Worm (Caenorhabditis elegans) whole organism, L1 larva: Measurements from ENCODE around the gene ZK688.1.
A peak's percentile ranks its signal among the peaks of the same experiment; 100 is the strongest.

Experiments used
- Y116A8C.19 ChIP-seq: sonication (generic microtip); optimal IDR thresholded peaks from 2 replicates; lab custom pipeline; 2016; ENCODE audit warnings: missing compliant biosample characterization, missing genetic modification characterization, borderline replicate concordance
- aly-2 ChIP-seq: fragments of 150-350 bp; optimal IDR thresholded peaks from 2 replicates; lab custom pipeline; 2014; ENCODE audit warnings: missing biosample characterization, missing genetic modification characterization
- ceh-82 ChIP-seq, 3 experiments: fragments of 150-350 bp in 1 of 3; sonication (generic microtip) in 2 of 3; optimal IDR thresholded peaks; 2 replicates each; lab custom pipeline; 2014 to 2017; ENCODE audit warnings: missing biosample characterization in 3 of 3, missing genetic modification characterization in 3 of 3
- ceh-88 ChIP-seq: fragments of 200-800 bp; sonication (Bioruptor generic); IDR thresholded peaks from 2 replicates; pipeline ENCODE4 v1.3.6; 2022; ENCODE audit warnings: missing genetic modification characterization, missing compliant biosample characterization
- dpl-1 ChIP-seq, 3 experiments: fragments of 150-350 bp in 2 of 3; sonication (generic microtip) in 1 of 3; optimal IDR thresholded peaks; 2 replicates each; lab custom pipeline; 2014 to 2017; ENCODE audit warnings: missing biosample characterization in 3 of 3, missing genetic modification characterization in 3 of 3, missing genetic modification reagents in 3 of 3
- dsc-1 ChIP-seq: sonication (generic microtip); optimal IDR thresholded peaks from 2 replicates; lab custom pipeline; 2016; ENCODE audit warnings: mild to moderate bottlenecking, missing genetic modification characterization, missing compliant biosample characterization
- efl-1 ChIP-seq, 4 experiments: fragments of 150-350 bp; optimal IDR thresholded peaks in 3 of 4; peaks in 1 of 4; 1 replicate in 1 of 4; 2 replicates in 3 of 4; lab custom pipeline; 2014; ENCODE audit warnings: missing biosample characterization in 2 of 4, missing genetic modification characterization in 2 of 4, missing genetic modification reagents in 2 of 4
- efl-3 ChIP-seq: fragments of 200-800 bp; sonication (Bioruptor generic); optimal IDR thresholded peaks from 2 replicates; lab custom pipeline; 2018; ENCODE audit warnings: mild to moderate bottlenecking, missing genetic modification characterization, missing compliant biosample characterization
- elt-2 ChIP-seq: sonication (generic microtip); optimal IDR thresholded peaks from 2 replicates; lab custom pipeline; 2016; ENCODE audit warnings: missing genetic modification characterization, mild to moderate bottlenecking, inconsistent platforms, missing compliant biosample characterization, missing genetic modification reagents
- elt-3 ChIP-seq, 6 experiments: fragments of 150-350 bp in 1 of 6; sonication (generic microtip); optimal IDR thresholded peaks; 2 replicates each; lab custom pipeline; 2017 to 2018; ENCODE audit warnings: missing biosample characterization in 6 of 6, missing genetic modification characterization in 6 of 6, inconsistent platforms in 1 of 6
- fkh-10 ChIP-seq: sonication (generic microtip); optimal IDR thresholded peaks from 2 replicates; lab custom pipeline; 2017; ENCODE audit warnings: missing biosample characterization, missing genetic modification reagents, missing genetic modification characterization
- fkh-4 ChIP-seq: sonication (generic microtip); optimal IDR thresholded peaks from 2 replicates; lab custom pipeline; 2016; ENCODE audit warnings: missing compliant biosample characterization, missing genetic modification characterization, borderline replicate concordance
- fos-1 ChIP-seq: fragments of 150-350 bp; optimal IDR thresholded peaks from 2 replicates; lab custom pipeline; 2014; ENCODE audit warnings: missing biosample characterization, missing genetic modification characterization
- grh-1 ChIP-seq: fragments of 200-800 bp; sonication (Bioruptor generic); IDR thresholded peaks from 2 replicates; pipeline ENCODE4 v1.3.6; 2022; ENCODE audit warnings: missing genetic modification reagents, missing genetic modification characterization, missing compliant biosample characterization
- isw-1 ChIP-seq: fragments of 200-800 bp; sonication (Bioruptor generic); IDR thresholded peaks from 2 replicates; pipeline ENCODE4 v1.3.6; 2022; ENCODE audit warnings: missing genetic modification characterization, missing compliant biosample characterization
- lin-14 ChIP-seq: fragments of 200-800 bp; sonication (Bioruptor generic); optimal IDR thresholded peaks from 2 replicates; lab custom pipeline; 2018; ENCODE audit warnings: mild to moderate bottlenecking, missing genetic modification characterization, moderate library complexity, missing compliant biosample characterization
- lir-3 ChIP-seq: sonication (generic microtip); optimal IDR thresholded peaks from 2 replicates; lab custom pipeline; 2016; ENCODE audit warnings: mild to moderate bottlenecking, missing genetic modification characterization, moderate library complexity, missing compliant biosample characterization; ENCODE audit not compliant: poor library complexity
- lsy-2 ChIP-seq, 2 experiments: fragments of 150-350 bp; optimal IDR thresholded peaks; 2 replicates each; lab custom pipeline; 2014; ENCODE audit warnings: missing biosample characterization in 2 of 2, missing genetic modification characterization in 2 of 2
- mab-9 ChIP-seq: fragments of 200-800 bp; sonication (Bioruptor generic); IDR thresholded peaks from 2 replicates; pipeline ENCODE4 v1.3.6; 2022; ENCODE audit warnings: missing genetic modification reagents, missing genetic modification characterization, missing compliant biosample characterization
- mdl-1 ChIP-seq, 2 experiments: fragments of 150-350 bp; optimal IDR thresholded peaks; 2 replicates each; lab custom pipeline; 2014 to 2017; ENCODE audit warnings: missing biosample characterization in 2 of 2, missing genetic modification characterization in 2 of 2, inconsistent platforms in 1 of 2
- mef-2 ChIP-seq: fragments of 150-350 bp; optimal IDR thresholded peaks from 2 replicates; lab custom pipeline; 2014; ENCODE audit warnings: missing biosample characterization, missing genetic modification characterization
- mep-1 ChIP-seq: fragments of 150-350 bp; optimal IDR thresholded peaks from 2 replicates; lab custom pipeline; 2014; ENCODE audit warnings: missing biosample characterization, missing genetic modification characterization
- nhr-11 ChIP-seq: fragments of 150-350 bp; optimal IDR thresholded peaks from 2 replicates; lab custom pipeline; 2014; ENCODE audit warnings: missing biosample characterization, missing genetic modification characterization
- nhr-19 ChIP-seq: fragments of 200-800 bp; sonication (Bioruptor generic); conservative IDR thresholded peaks from 2 replicates; pipeline ENCODE4 v1.3.6; 2022; ENCODE audit warnings: missing genetic modification characterization, missing compliant biosample characterization
- nhr-47 ChIP-seq: sonication (generic microtip); optimal IDR thresholded peaks from 2 replicates; lab custom pipeline; 2016; ENCODE audit warnings: mild to moderate bottlenecking, missing genetic modification characterization, moderate library complexity, missing compliant biosample characterization
- nhr-71 ChIP-seq: sonication (generic microtip); optimal IDR thresholded peaks from 2 replicates; lab custom pipeline; 2016; ENCODE audit warnings: mild to moderate bottlenecking, missing genetic modification characterization, moderate library complexity, missing compliant biosample characterization
- nhr-76 ChIP-seq: sonication (generic microtip); optimal IDR thresholded peaks from 2 replicates; lab custom pipeline; 2017; ENCODE audit warnings: missing biosample characterization, missing genetic modification characterization
- nhr-84 ChIP-seq: sonication (generic microtip); optimal IDR thresholded peaks from 2 replicates; lab custom pipeline; 2017; ENCODE audit warnings: missing biosample characterization, missing genetic modification characterization
- rnt-1 ChIP-seq: sonication (generic microtip); optimal IDR thresholded peaks from 2 replicates; lab custom pipeline; 2016; ENCODE audit warnings: mild to moderate bottlenecking, missing genetic modification characterization, moderate library complexity, missing compliant biosample characterization
- sox-4 ChIP-seq: sonication (generic microtip); optimal IDR thresholded peaks from 2 replicates; lab custom pipeline; 2016; ENCODE audit warnings: missing genetic modification characterization, missing compliant biosample characterization
- tlp-1 ChIP-seq: fragments of 150-350 bp; optimal IDR thresholded peaks from 2 replicates; lab custom pipeline; 2014; ENCODE audit warnings: missing biosample characterization, missing genetic modification characterization
- unc-130 ChIP-seq: fragments of 150-350 bp; optimal IDR thresholded peaks from 2 replicates; lab custom pipeline; 2017; ENCODE audit warnings: missing biosample characterization, missing genetic modification characterization, inconsistent platforms
- unc-30 ChIP-seq: sonication (generic microtip); optimal IDR thresholded peaks from 2 replicates; lab custom pipeline; 2017; ENCODE audit warnings: missing biosample characterization, missing genetic modification characterization
- unc-62 ChIP-seq: fragments of 150-350 bp; optimal IDR thresholded peaks from 2 replicates; lab custom pipeline; 2014; ENCODE audit warnings: missing biosample characterization, missing genetic modification reagents, missing genetic modification characterization
- unc-86 ChIP-seq: sonication (generic microtip); optimal IDR thresholded peaks from 2 replicates; lab custom pipeline; 2016; ENCODE audit warnings: missing genetic modification characterization, missing compliant biosample characterization
- xbp-1 ChIP-seq: sonication (generic microtip); optimal IDR thresholded peaks from 2 replicates; lab custom pipeline; 2016; ENCODE audit warnings: missing genetic modification characterization, missing compliant biosample characterization
- zag-1 ChIP-seq: fragments of 150-350 bp; optimal IDR thresholded peaks from 2 replicates; lab custom pipeline; 2014; ENCODE audit warnings: missing biosample characterization, missing genetic modification characterization
- zip-4 ChIP-seq: fragments of 200-800 bp; sonication (Bioruptor generic); optimal IDR thresholded peaks from 2 replicates; lab custom pipeline; 2018; ENCODE audit warnings: mild to moderate bottlenecking, missing genetic modification characterization, moderate library complexity, missing compliant biosample characterization
- ztf-4 ChIP-seq: fragments of 150-350 bp; optimal IDR thresholded peaks from 2 replicates; lab custom pipeline; 2014; ENCODE audit warnings: missing biosample characterization, missing genetic modification characterization

Gene ZK688.1

ce11 chrIII:7872776-7873175 lies 36.6 kb upstream of the ZK688.1 start (continued):
- TF ChIP-seq aly-2 (tag; lab: Kevin White, UChicago) (no peak), rnt-1 (no peak), mdl-1 (tag; optimal IDR thresholded peaks at IDR 0.05; lab: Kevin White, UChicago) (no peak), ceh-88 (GFP tag; lab: Robert Waterston, UW) (no peak), dpl-1 (GFP tag; optimal IDR thresholded peaks at IDR 0.05; lab: Kevin White, UChicago) (no peak), nhr-19 (no peak), nhr-84 (tag; lab: Kevin White, UChicago) (no peak), Y116A8C.19 (tag; lab: Kevin White, UChicago) (no peak), zag-1 (tag; lab: Kevin White, UChicago) (no peak), nhr-71 (tag; lab: Kevin White, UChicago) (peak; percentile 36), nhr-11 (no peak), tlp-1 (no peak), isw-1 (GFP tag; lab: Robert Waterston, UW) (no peak), ztf-4 (no peak), grh-1 (no peak), mep-1 (tag; lab: Kevin White, UChicago) (peak; percentile 53), fos-1 (tag; lab: Kevin White, UChicago) (no peak), lsy-2 (tag; optimal IDR thresholded peaks at IDR 0.05; lab: Kevin White, UChicago) (peak in 1 of 2 experiments; percentile 16), mab-9 (GFP tag; lab: Robert Waterston, UW) (no peak), lir-3 (no peak), sox-4 (tag; lab: Kevin White, UChicago) (no peak), unc-130 (no peak), unc-30 (no peak), elt-3 (tag; optimal IDR thresholded peaks at IDR 0.05; lab: Kevin White, UChicago) (peak in 1 of 6 experiments; percentile 73), unc-86 (tag; lab: Kevin White, UChicago) (no peak), nhr-76 (tag; lab: Kevin White, UChicago) (no peak)
- TF ChIP-seq, all 84 proteins: peak for 10

ce11 chrIII:7873481-7873880 lies 35.9 kb upstream of the ZK688.1 start, which contains the start of gene tyr-1:
Gene tyr-1 (plus strand): TSS chrIII:7873781.
- TF ChIP-seq efl-1 (optimal IDR thresholded peaks at IDR 0.05; lab: Kevin White, UChicago), result no peak
- TF ChIP-seq efl-1 (GFP tag; optimal IDR thresholded peaks at IDR 0.05 in 1 of 2; lab: Kevin White, UChicago), result peak in 1 of 2 experiments; percentile 17
- TF ChIP-seq fkh-4 (tag; lab: Kevin White, UChicago), result no peak

DNA sequence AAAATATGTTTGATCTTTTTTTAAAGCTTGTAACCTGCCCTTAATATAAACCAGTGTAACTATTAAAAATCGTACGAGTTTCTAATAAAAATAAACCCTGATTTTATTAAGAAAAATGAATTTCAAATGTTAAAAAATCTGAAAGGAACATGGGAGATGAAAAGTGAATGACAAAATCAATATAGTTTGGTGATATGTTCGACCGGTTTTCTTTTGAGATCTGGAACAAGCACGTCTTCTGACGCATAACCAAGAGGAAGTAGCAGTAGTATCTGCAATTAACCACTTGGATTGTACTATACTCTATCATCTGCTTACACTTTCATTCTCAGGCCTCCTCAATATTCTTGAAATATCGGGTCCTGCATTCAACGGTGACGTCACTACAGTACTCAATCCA lies 32.3 kb upstream of the ZK688.1 start:
- no peak for TF ChIP-seq mep-1 (tag; lab: Kevin White, UChicago)
- no peak for TF ChIP-seq unc-62
- no peak for TF ChIP-seq rnt-1
- TF ChIP-seq efl-3 (GFP tag; lab: Kevin White, UChicago), result no peak
- no peak for TF ChIP-seq fkh-10
- TF ChIP-seq elt-2 (tag; lab: Kevin White, UChicago), result no peak

ce11 chrIII:7878852-7879329 lies 30.5 kb upstream of the ZK688.1 start, which contains the start of gene sup-18:
Gene sup-18 (minus strand): TSS chrIII:7878902.
- TF ChIP-seq dsc-1 (peak; percentile 87), zip-4 (no peak), mef-2 (no peak), xbp-1 (tag; lab: Kevin White, UChicago) (no peak), nhr-47 (tag; lab: Kevin White, UChicago) (no peak), ceh-82 (tag; optimal IDR thresholded peaks at IDR 0.05; lab: Kevin White, UChicago) (no peak), fkh-4 (tag; lab: Kevin White, UChicago) (peak; percentile 59), lin-14 (GFP tag; lab: Kevin White, UChicago) (no peak)
- TF ChIP-seq, all 84 proteins: peak for 2
